Fruit fly (Drosophila melanogaster): ENCODE data around the gene PNUTS.

Gene PNUTS

dm6 chr2L:846167-846868, 23.9 kb upstream of the PNUTS start (continued):
- TF ChIP-seq twi (tag; optimal IDR thresholded peaks at IDR 0.05), result no peak
- peak; percentile 56 for TF ChIP-seq CHES-1-like (GFP tag; optimal IDR thresholded peaks at IDR 0.05)
- no peak for TF ChIP-seq CG2889 (GFP tag; IDR thresholded peaks at IDR 0.05)
- no peak for TF ChIP-seq Spps (tag; optimal IDR thresholded peaks at IDR 0.05)
- TF ChIP-seq CG18599 (GFP tag; optimal IDR thresholded peaks at IDR 0.05), result peak; percentile 64
- TF ChIP-seq Mes4 (GFP tag; optimal IDR thresholded peaks at IDR 0.05), result peak; percentile 50
- peak; percentile 50 for TF ChIP-seq gsb-n (tag; optimal IDR thresholded peaks at IDR 0.05)
- TF ChIP-seq gce (GFP tag; IDR thresholded peaks at IDR 0.05), result no peak
- TF ChIP-seq disco-r (GFP tag; optimal IDR thresholded peaks at IDR 0.05), result no peak
- TF ChIP-seq Ptx1 (GFP tag; IDR thresholded peaks at IDR 0.05), result peak; percentile 71
- no peak for TF ChIP-seq Dll (GFP tag; IDR thresholded peaks at IDR 0.05; ENCODE audit: partially characterized antibody)
- peak; percentile 63 for TF ChIP-seq ab (GFP tag; optimal IDR thresholded peaks at IDR 0.05)
- TF ChIP-seq CG13287 (GFP tag; IDR thresholded peaks at IDR 0.05; ENCODE audit: partially characterized antibody), result no peak
- peak; percentile 67 for TF ChIP-seq CG8388 (GFP tag; optimal IDR thresholded peaks at IDR 0.05)
- TF ChIP-seq CG6683 (GFP tag; optimal IDR thresholded peaks at IDR 0.05), result no peak
- TF ChIP-seq caup (GFP tag; optimal IDR thresholded peaks at IDR 0.05; ENCODE audit: severe bottlenecking), result no peak
- TF ChIP-seq p53 (GFP tag; optimal IDR thresholded peaks at IDR 0.05), result peak; percentile 35
- peak; percentile 62 for TF ChIP-seq CG2712 (tag; optimal IDR thresholded peaks at IDR 0.05)
- 0 out of 3 replicates have a peak, but pooled peaks have one; percentile 7 for TF ChIP-seq ase (GFP tag; IDR thresholded peaks at IDR 0.05)
- TF ChIP-seq D (optimal IDR thresholded peaks at IDR 0.05), result no peak
- peak; percentile 40 for TF ChIP-seq D (GFP tag; optimal IDR thresholded peaks at IDR 0.05)
- no peak for TF ChIP-seq Ravus (GFP tag; IDR thresholded peaks at IDR 0.05)
- no peak for TF ChIP-seq Scr (GFP tag; IDR thresholded peaks at IDR 0.05; ENCODE audit: partially characterized antibody)
- TF ChIP-seq Poxn (GFP tag; IDR thresholded peaks at IDR 0.05), result no peak
- no peak for TF ChIP-seq CG13894 (tag; optimal IDR thresholded peaks at IDR 0.05)
- TF ChIP-seq CG12391 (tag; optimal IDR thresholded peaks at IDR 0.05), result peak; percentile 55
- TF ChIP-seq luna (GFP tag; optimal IDR thresholded peaks at IDR 0.05), result no peak
- no peak for TF ChIP-seq Fer2 (tag; optimal IDR thresholded peaks at IDR 0.05)
- no peak for TF ChIP-seq CG11560 (tag; IDR thresholded peaks at IDR 0.05)
- no peak for TF ChIP-seq nerfin-2 (GFP tag; IDR thresholded peaks at IDR 0.05; ENCODE audit: partially characterized antibody)
- TF ChIP-seq Awh (GFP tag; IDR thresholded peaks at IDR 0.05), result 0 out of 2 replicates have a peak, but pooled peaks have one; percentile 47
- TF ChIP-seq CG12744 (GFP tag; optimal IDR thresholded peaks at IDR 0.05), result no peak
- TF ChIP-seq CG9797 (GFP tag; optimal IDR thresholded peaks at IDR 0.05), result no peak
- TF ChIP-seq Lim3 (GFP tag; IDR thresholded peaks at IDR 0.05), result no peak
- TF ChIP-seq CG13775 (GFP tag; optimal IDR thresholded peaks at IDR 0.05), result peak; percentile 21
- no peak for TF ChIP-seq Mrtf (GFP tag; IDR thresholded peaks at IDR 0.05)
- peak; percentile 56 for TF ChIP-seq CG2875 (GFP tag; optimal IDR thresholded peaks at IDR 0.05)
- TF ChIP-seq ro (GFP tag; IDR thresholded peaks at IDR 0.05), result no peak
- TF ChIP-seq amos (GFP tag; IDR thresholded peaks at IDR 0.05; ENCODE audit: partially characterized antibody), result no peak
- no peak for TF ChIP-seq CG8944 (GFP tag; optimal IDR thresholded peaks at IDR 0.05)
- TF ChIP-seq hb (GFP tag; IDR thresholded peaks at IDR 0.05; ENCODE audit: partially characterized antibody), result no peak
- TF ChIP-seq CG34224 (GFP tag; IDR thresholded peaks at IDR 0.05; ENCODE audit: partially characterized antibody), result no peak
- peak; percentile 48 for TF ChIP-seq btn (GFP tag; optimal IDR thresholded peaks at IDR 0.05)
- no peak for TF ChIP-seq pan (optimal IDR thresholded peaks at IDR 0.05)
- peak in 1 of 2 experiments; percentile 70 for TF ChIP-seq pan (GFP tag; optimal IDR thresholded peaks at IDR 0.05 in 1 of 2, IDR thresholded peaks at IDR 0.05 in 1 of 2)
- no peak for TF ChIP-seq CG4328 (GFP tag; optimal IDR thresholded peaks at IDR 0.05)
- TF ChIP-seq dm (GFP tag; optimal IDR thresholded peaks at IDR 0.05), result no peak
- TF ChIP-seq B-H1 (GFP tag; IDR thresholded peaks at IDR 0.05), result no peak; the same call in 1 of the 3 replicates
- no peak for TF ChIP-seq Hmx (GFP tag; optimal IDR thresholded peaks at IDR 0.05)
- TF ChIP-seq CG15011 (GFP tag; optimal IDR thresholded peaks at IDR 0.05), result no peak

All from whole organism, embryonic.